Fruit fly (Drosophila melanogaster): ENCODE results near the gene boss.

boss gene

dm6 chr3R:26012801-26013663 is 51.2 kb downstream of the boss start (continued):
- no peak for TF ChIP-seq hkb (optimal IDR thresholded peaks at IDR 0.05)
- TF ChIP-seq hkb (GFP tag; IDR thresholded peaks at IDR 0.05), result no peak
- no peak for TF ChIP-seq exex (tag; optimal IDR thresholded peaks at IDR 0.05)
- TF ChIP-seq CG18011 (GFP tag; optimal IDR thresholded peaks at IDR 0.05), result no peak
- TF ChIP-seq ham (GFP tag; IDR thresholded peaks at IDR 0.05), result no peak
- no peak for TF ChIP-seq Dip2 (GFP tag; IDR thresholded peaks at IDR 0.05)
- no peak for TF ChIP-seq CG8359 (GFP tag; optimal IDR thresholded peaks at IDR 0.05; ENCODE audit: borderline replicate concordance)
- peak; percentile 21 for TF ChIP-seq CG4424 (GFP tag; optimal IDR thresholded peaks at IDR 0.05)
- no peak for TF ChIP-seq CG42726 (GFP tag; IDR thresholded peaks at IDR 0.05; ENCODE audit: partially characterized antibody)
- TF ChIP-seq CG7357 (GFP tag; IDR thresholded peaks at IDR 0.05), result no peak
- no peak for TF ChIP-seq CG17186 (GFP tag; optimal IDR thresholded peaks at IDR 0.05)
- TF ChIP-seq CG1832 (GFP tag; optimal IDR thresholded peaks at IDR 0.05), result no peak
- peak; percentile 26 for TF ChIP-seq scrt (GFP tag; optimal IDR thresholded peaks at IDR 0.05)
- no peak for TF ChIP-seq CG15269 (tag; optimal IDR thresholded peaks at IDR 0.05)
- no peak for TF ChIP-seq HmgZ (tag; optimal IDR thresholded peaks at IDR 0.05)
- no peak for TF ChIP-seq HHEX (GFP tag; optimal IDR thresholded peaks at IDR 0.05)
- TF ChIP-seq pb (GFP tag; optimal IDR thresholded peaks at IDR 0.05), result no peak
- TF ChIP-seq Dp (GFP tag; optimal IDR thresholded peaks at IDR 0.05), result no peak
- TF ChIP-seq CG13775 (GFP tag; optimal IDR thresholded peaks at IDR 0.05), result no peak
- TF ChIP-seq Optix (GFP tag; IDR thresholded peaks at IDR 0.05), result no peak
- no peak for TF ChIP-seq CG8290 (GFP tag; optimal IDR thresholded peaks at IDR 0.05)
- TF ChIP-seq CG8290 (tag; optimal IDR thresholded peaks at IDR 0.05), result no peak
- no peak for TF ChIP-seq CG14441 (GFP tag; IDR thresholded peaks at IDR 0.05)
- no peak for TF ChIP-seq Myb (GFP tag; optimal IDR thresholded peaks at IDR 0.05)
- TF ChIP-seq CG6791 (GFP tag; IDR thresholded peaks at IDR 0.05; ENCODE audit: partially characterized antibody), result no peak
- peak; percentile 57 for TF ChIP-seq grau (tag; optimal IDR thresholded peaks at IDR 0.05)
- no peak for TF ChIP-seq fd102C (GFP tag; optimal IDR thresholded peaks at IDR 0.05)
- no peak for TF ChIP-seq CG4730 (GFP tag; IDR thresholded peaks at IDR 0.05)
- TF ChIP-seq CG2678 (tag; optimal IDR thresholded peaks at IDR 0.05), result peak; percentile 63
- no peak for TF ChIP-seq CG18764 (GFP tag; optimal IDR thresholded peaks at IDR 0.05)
- TF ChIP-seq CG10267 (tag; optimal IDR thresholded peaks at IDR 0.05), result peak; percentile 74
- TF ChIP-seq pzg (GFP tag; optimal IDR thresholded peaks at IDR 0.05), result no peak
- TF ChIP-seq CG15479 (GFP tag; optimal IDR thresholded peaks at IDR 0.05), result no peak
- no peak for TF ChIP-seq inv (GFP tag; IDR thresholded peaks at IDR 0.05; ENCODE audit: partially characterized antibody)
- peak; percentile 67 for TF ChIP-seq CG14710 (tag; optimal IDR thresholded peaks at IDR 0.05)
- no peak for TF ChIP-seq Dek (tag; optimal IDR thresholded peaks at IDR 0.05)
- no peak for TF ChIP-seq slou (GFP tag; optimal IDR thresholded peaks at IDR 0.05)
- TF ChIP-seq CG6654 (GFP tag; optimal IDR thresholded peaks at IDR 0.05), result no peak
- TF ChIP-seq pum (GFP tag; optimal IDR thresholded peaks at IDR 0.05), result no peak
- TF ChIP-seq her (GFP tag; optimal IDR thresholded peaks at IDR 0.05), result no peak
- TF ChIP-seq CG10543 (GFP tag; optimal IDR thresholded peaks at IDR 0.05), result no peak
- no peak for TF ChIP-seq Taf1 (GFP tag; IDR thresholded peaks at IDR 0.05)
- no peak for TF ChIP-seq vfl (GFP tag; optimal IDR thresholded peaks at IDR 0.05)
- TF ChIP-seq TFAM (GFP tag; optimal IDR thresholded peaks at IDR 0.05), result no peak
- peak; percentile 63 for TF ChIP-seq row (GFP tag; IDR thresholded peaks at IDR 0.05)
- TF ChIP-seq jigr1 (GFP tag; IDR thresholded peaks at IDR 0.05), result no peak
- TF ChIP-seq Hr51 (GFP tag; optimal IDR thresholded peaks at IDR 0.05), result no peak
- peak; percentile 73 for TF ChIP-seq sens (GFP tag)
- no peak for TF ChIP-seq en (GFP tag; optimal IDR thresholded peaks at IDR 0.05)
- TF ChIP-seq Pdp1 (GFP tag; optimal IDR thresholded peaks at IDR 0.05), result no peak
